Fruit fly (Drosophila melanogaster): Measurements from ENCODE around the gene Gyc76C.
A peak's percentile ranks its signal among the peaks of the same experiment; 100 is the strongest.

Gyc76C gene

DNA sequence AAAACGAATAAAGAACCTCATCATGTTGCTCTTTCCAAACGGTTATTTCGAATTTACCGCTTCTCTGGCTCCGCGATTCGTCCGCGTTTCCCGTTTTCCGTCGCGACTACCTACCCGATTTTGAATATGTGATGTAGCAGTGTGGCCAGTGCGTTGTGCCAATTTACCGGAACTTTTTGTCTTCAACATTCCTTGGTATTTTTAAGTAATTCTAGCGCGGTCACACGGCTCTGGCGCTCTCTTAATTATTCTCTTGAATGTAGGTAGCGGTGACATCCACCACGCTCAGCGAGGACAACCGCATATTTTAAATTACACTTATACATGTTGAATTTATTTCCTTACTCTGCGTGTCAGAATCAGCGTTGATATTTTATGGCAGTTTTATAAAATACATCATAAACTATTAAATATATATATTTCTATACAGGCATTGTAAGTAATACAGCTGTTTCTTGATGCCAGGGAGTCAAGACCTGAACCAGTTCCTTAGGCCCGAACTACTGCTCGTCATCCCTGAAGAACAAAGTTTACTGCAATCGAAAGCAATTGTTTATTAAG is at the start of gene Gyc76C, which contains the start of the genes CG42637 and SREBP (continued):
- TF ChIP-seq CG3726 (GFP tag; IDR thresholded peaks at IDR 0.05) = no peak
- TF ChIP-seq CG15073 (GFP tag; optimal IDR thresholded peaks at IDR 0.05) = no peak
- TF ChIP-seq CG12391 (tag; optimal IDR thresholded peaks at IDR 0.05) = peak; percentile 40
- TF ChIP-seq Ptx1 (GFP tag; IDR thresholded peaks at IDR 0.05) = no peak
- TF ChIP-seq phol (tag; optimal IDR thresholded peaks at IDR 0.05) = peak; percentile 36
- peak; percentile 38 for TF ChIP-seq CG4617 (GFP tag; optimal IDR thresholded peaks at IDR 0.05; ENCODE audit: borderline replicate concordance)
- 0 out of 2 replicates have a peak, but pooled peaks have one; percentile 25 for TF ChIP-seq hbn (GFP tag; IDR thresholded peaks at IDR 0.05; ENCODE audit: partially characterized antibody)
- no peak for TF ChIP-seq TFAM (GFP tag; optimal IDR thresholded peaks at IDR 0.05)
- no peak for TF ChIP-seq Hmx (GFP tag; optimal IDR thresholded peaks at IDR 0.05)
- TF ChIP-seq hkb (optimal IDR thresholded peaks at IDR 0.05) = peak; percentile 47
- peak; percentile 19; the same call in 1 of the 2 replicates for TF ChIP-seq hkb (GFP tag; IDR thresholded peaks at IDR 0.05)
- TF ChIP-seq CG15601 (tag; optimal IDR thresholded peaks at IDR 0.05) = peak; percentile 57
- peak; percentile 51 for TF ChIP-seq B-H2 (GFP tag; optimal IDR thresholded peaks at IDR 0.05)
- 0 out of 3 replicates have a peak, but pooled peaks have one; percentile 45 for TF ChIP-seq HLH4C (GFP tag; IDR thresholded peaks at IDR 0.05; ENCODE audit: partially characterized antibody)
- peak; percentile 46 for TF ChIP-seq MTF-1 (GFP tag; optimal IDR thresholded peaks at IDR 0.05; ENCODE audit: borderline replicate concordance)
- TF ChIP-seq ems (GFP tag; optimal IDR thresholded peaks at IDR 0.05) = no peak
- TF ChIP-seq mld (GFP tag; IDR thresholded peaks at IDR 0.05; ENCODE audit: partially characterized antibody) = 0 out of 3 replicates have a peak, but pooled peaks have one; percentile 6
- TF ChIP-seq Gug (GFP tag; IDR thresholded peaks at IDR 0.05) = no peak
- TF ChIP-seq CG3847 (GFP tag; IDR thresholded peaks at IDR 0.05) = peak; percentile 64
- TF ChIP-seq fru (optimal IDR thresholded peaks at IDR 0.05) = no peak
- peak; percentile 60 for TF ChIP-seq abd-A (tag; optimal IDR thresholded peaks at IDR 0.05)
- TF ChIP-seq CG8089 (GFP tag; optimal IDR thresholded peaks at IDR 0.05) = no peak
- TF ChIP-seq CG9817 (tag; optimal IDR thresholded peaks at IDR 0.05) = no peak
- peak; percentile 43; the same call in 2 of the 3 replicates for TF ChIP-seq row (GFP tag; IDR thresholded peaks at IDR 0.05)
- TF ChIP-seq ewg (GFP tag; optimal IDR thresholded peaks at IDR 0.05) = peak; percentile 28
- TF ChIP-seq Max (GFP tag; optimal IDR thresholded peaks at IDR 0.05) = peak; percentile 29
- peak; percentile 72 for TF ChIP-seq CG14710 (tag; optimal IDR thresholded peaks at IDR 0.05)
- TF ChIP-seq zf30C (GFP tag; optimal IDR thresholded peaks at IDR 0.05) = no peak
- peak; percentile 89 for TF ChIP-seq trem (tag; optimal IDR thresholded peaks at IDR 0.05)
- no peak for TF ChIP-seq otp (GFP tag; IDR thresholded peaks at IDR 0.05)
- peak; percentile 31 for TF ChIP-seq CoRest (tag; optimal IDR thresholded peaks at IDR 0.05)
- TF ChIP-seq her (GFP tag; optimal IDR thresholded peaks at IDR 0.05) = peak; percentile 13
- peak; percentile 19 for TF ChIP-seq gro (GFP tag; optimal IDR thresholded peaks at IDR 0.05)
- no peak for TF ChIP-seq sisA (GFP tag; IDR thresholded peaks at IDR 0.05)
- TF ChIP-seq nmo (GFP tag; optimal IDR thresholded peaks at IDR 0.05) = peak; percentile 40
- TF ChIP-seq vvl (GFP tag; IDR thresholded peaks at IDR 0.05) = peak; percentile 77
- TF ChIP-seq knrl (GFP tag; IDR thresholded peaks at IDR 0.05; ENCODE audit: partially characterized antibody) = peak; percentile 56; the same call in 2 of the 3 replicates
- TF ChIP-seq CG15514 (GFP tag; optimal IDR thresholded peaks at IDR 0.05) = peak; percentile 100
- peak; percentile 9; the same call in 1 of the 2 replicates for TF ChIP-seq Drgx (GFP tag; IDR thresholded peaks at IDR 0.05)
- TF ChIP-seq slou (GFP tag; optimal IDR thresholded peaks at IDR 0.05) = no peak
- no peak for TF ChIP-seq CG14965 (GFP tag; optimal IDR thresholded peaks at IDR 0.05; ENCODE audit: borderline replicate concordance)
- TF ChIP-seq CG13424 (tag; optimal IDR thresholded peaks at IDR 0.05) = no peak
- peak; percentile 19 for TF ChIP-seq CG34376 (GFP tag; optimal IDR thresholded peaks at IDR 0.05)
- TF ChIP-seq MBD-R2 (GFP tag; IDR thresholded peaks at IDR 0.05) = peak; percentile 44
- peak; percentile 47; the same call in 1 of the 2 replicates for TF ChIP-seq Rfx (GFP tag; IDR thresholded peaks at IDR 0.05)
- TF ChIP-seq mirr (GFP tag; optimal IDR thresholded peaks at IDR 0.05) = peak; percentile 31
- peak; percentile 67 for TF ChIP-seq zen (tag; optimal IDR thresholded peaks at IDR 0.05)
- peak; percentile 63 to 66 for TF ChIP-seq Trl (optimal IDR thresholded peaks at IDR 0.05)
- no peak for TF ChIP-seq Trl (GFP tag; optimal IDR thresholded peaks at IDR 0.05)
